Fruit fly (Drosophila melanogaster): Measurements from ENCODE around the gene Pih1D1.

Pih1D1 gene

dm6 chr2L:12672296-12672695, 49.3 kb downstream of the Pih1D1 start:
- TF ChIP-seq spab (GFP tag; optimal IDR thresholded peaks at IDR 0.05) (no peak), dac (GFP tag; optimal IDR thresholded peaks at IDR 0.05) (no peak), CG1621 (tag; optimal IDR thresholded peaks at IDR 0.05) (no peak), CG8119 (GFP tag; IDR thresholded peaks at IDR 0.05) (no peak), CG6163 (GFP tag; IDR thresholded peaks at IDR 0.05) (no peak), topi (GFP tag; optimal IDR thresholded peaks at IDR 0.05) (no peak), CG6276 (GFP tag; optimal IDR thresholded peaks at IDR 0.05) (no peak), esn (GFP tag; optimal IDR thresholded peaks at IDR 0.05) (no peak), Hr39 (GFP tag; optimal IDR thresholded peaks at IDR 0.05) (no peak)

dm6 chr2L:12669614-12670013, 52.0 kb downstream of the Pih1D1 start, which contains the start of gene Nepl7:
Gene Nepl7 (minus strand): TSS chr2L:12669714.
- TF ChIP-seq CG8119 (GFP tag; IDR thresholded peaks at IDR 0.05) (no peak), CG15336 (GFP tag; IDR thresholded peaks at IDR 0.05) (no peak), CG10669 (GFP tag; optimal IDR thresholded peaks at IDR 0.05) (no peak), spab (GFP tag; optimal IDR thresholded peaks at IDR 0.05) (no peak), Eip93F (GFP tag; optimal IDR thresholded peaks at IDR 0.05) (no peak), CG31627 (GFP tag; optimal IDR thresholded peaks at IDR 0.05) (no peak), vri (GFP tag; optimal IDR thresholded peaks at IDR 0.05) (no peak), CG6808 (GFP tag; optimal IDR thresholded peaks at IDR 0.05) (no peak), salr (GFP tag; optimal IDR thresholded peaks at IDR 0.05) (no peak), CG3919 (GFP tag; optimal IDR thresholded peaks at IDR 0.05) (no peak), Eip75B (GFP tag; optimal IDR thresholded peaks at IDR 0.05) (no peak), CG11294 (GFP tag; IDR thresholded peaks at IDR 0.05) (no peak), eg (GFP tag; IDR thresholded peaks at IDR 0.05) (no peak)

dm6 chr2L:12666002-12666576, 55.6 kb downstream of the Pih1D1 start:
- TF ChIP-seq CG6808 (GFP tag; optimal IDR thresholded peaks at IDR 0.05) = no peak
- no peak for TF ChIP-seq CG9139 (GFP tag; optimal IDR thresholded peaks at IDR 0.05)
- TF ChIP-seq pdm3 (GFP tag; optimal IDR thresholded peaks at IDR 0.05) = no peak
- TF ChIP-seq spab (GFP tag; optimal IDR thresholded peaks at IDR 0.05) = no peak
- no peak for TF ChIP-seq Sox15 (GFP tag; optimal IDR thresholded peaks at IDR 0.05)
- no peak for TF ChIP-seq Eip78C (GFP tag)
- TF ChIP-seq Gug (GFP tag; IDR thresholded peaks at IDR 0.05) = no peak
- TF ChIP-seq CG6854 (GFP tag; optimal IDR thresholded peaks at IDR 0.05) = no peak
- no peak for TF ChIP-seq achi (GFP tag; optimal IDR thresholded peaks at IDR 0.05)
- no peak for TF ChIP-seq Eip93F (GFP tag; optimal IDR thresholded peaks at IDR 0.05)
- TF ChIP-seq CG1621 (tag; optimal IDR thresholded peaks at IDR 0.05) = no peak

Measured in whole organism, prepupa.